Worm (Caenorhabditis elegans): ENCODE data around the gene ntl-3.
A peak's percentile ranks its signal among the peaks of the same experiment; 100 is the strongest.

The ntl-3 gene

ce11 chrIII:11814653-11815052, 31.6 kb downstream of the ntl-3 start:
- no peak for TF ChIP-seq nfya-2 (GFP tag; IDR thresholded peaks at IDR 0.05)
- peak; percentile 7 for TF ChIP-seq lin-40 (tag; optimal IDR thresholded peaks at IDR 0.05)

DNA sequence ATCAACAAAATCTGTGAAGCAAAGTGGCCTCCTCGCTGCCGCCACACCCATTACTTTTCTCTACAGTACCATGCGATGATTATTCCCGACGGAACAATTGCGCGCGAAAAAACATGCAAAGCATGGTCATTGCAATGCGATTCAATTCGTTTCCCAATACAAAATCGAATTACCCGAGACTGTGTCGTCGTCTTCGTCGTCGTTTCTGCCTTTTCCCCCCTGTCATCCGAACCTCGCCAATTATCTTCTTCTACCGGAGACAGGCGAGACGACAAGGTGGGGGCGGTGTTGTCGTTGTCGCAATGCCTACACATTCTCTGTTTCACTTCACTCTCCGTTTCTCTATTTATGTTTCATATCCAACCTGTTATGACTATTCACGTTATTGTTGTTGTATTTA, 34.4 kb downstream of the ntl-3 start:
- TF ChIP-seq madf-3 (GFP tag; IDR thresholded peaks at IDR 0.05) (no peak), zfh-2 (GFP tag; conservative IDR thresholded peaks at IDR 0.05) (0 out of 2 replicates have a peak, but pooled peaks have one; percentile 7)

DNA sequence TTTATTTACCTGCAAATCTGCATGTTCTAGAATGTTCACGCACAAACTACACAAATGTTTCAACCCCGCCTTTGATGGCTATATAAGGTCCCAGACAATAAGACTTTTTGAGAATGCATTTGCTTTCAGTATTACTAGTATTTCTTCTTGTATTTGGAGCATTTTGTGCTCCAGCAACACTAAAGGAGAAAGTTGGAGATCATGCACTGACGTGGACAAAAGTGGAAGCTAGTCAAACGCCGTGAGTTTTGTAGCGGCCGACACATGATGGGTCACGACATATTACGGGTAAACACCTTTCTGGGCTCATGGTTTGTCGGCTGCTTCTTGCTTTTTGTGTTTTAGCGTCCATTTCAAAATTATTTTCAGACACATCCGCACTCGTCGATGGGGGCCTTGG, 35.8 kb downstream of the ntl-3 start, which contains the start of gene C18D11.6:
C18D11.6 (plus strand) TSS at position 110 of the 400 bp plus-strand sequence.
- TF ChIP-seq cebp-1 (GFP tag; IDR thresholded peaks at IDR 0.05): no peak
- TF ChIP-seq cebp-1 (tag; optimal IDR thresholded peaks at IDR 0.05): no peak
- no peak for TF ChIP-seq ceh-58 (GFP tag; IDR thresholded peaks at IDR 0.05)
- TF ChIP-seq hmg-1.2 (GFP tag; IDR thresholded peaks at IDR 0.05): no peak
- no peak for TF ChIP-seq ccch-3 (GFP tag; optimal IDR thresholded peaks at IDR 0.05)
- TF ChIP-seq dox-1 (GFP tag; IDR thresholded peaks at IDR 0.05): no peak

ce11 chrIII:11808818-11809217, 37.4 kb downstream of the ntl-3 start, which contains the start of gene C18D11.9:
TSS of gene C18D11.9 (plus strand) at chrIII:11809118.
- TF ChIP-seq hrde-1 (tag; optimal IDR thresholded peaks at IDR 0.05; ENCODE audit: borderline replicate concordance) (no peak), lin-40 (tag; optimal IDR thresholded peaks at IDR 0.05) (no peak), ceh-100 (GFP tag; IDR thresholded peaks at IDR 0.05) (no peak), hlh-26 (GFP tag; conservative IDR thresholded peaks at IDR 0.05) (no peak), egl-18 (GFP tag; IDR thresholded peaks at IDR 0.05) (no peak), rcor-1 (GFP tag; IDR thresholded peaks at IDR 0.05) (no peak), him-1 (tag; optimal IDR thresholded peaks at IDR 0.05) (no peak), F22D6.2 (tag; optimal IDR thresholded peaks at IDR 0.05) (no peak), ekl-4 (GFP tag; IDR thresholded peaks at IDR 0.05) (no peak), cebp-2 (GFP tag; IDR thresholded peaks at IDR 0.05) (no peak), ceh-91 (GFP tag; IDR thresholded peaks at IDR 0.05) (no peak), sea-2 (GFP tag; IDR thresholded peaks at IDR 0.05) (no peak), athp-1 (tag; optimal IDR thresholded peaks at IDR 0.05) (no peak), ztf-25 (GFP tag; IDR thresholded peaks at IDR 0.05) (no peak), lin-54 (GFP tag; optimal IDR thresholded peaks at IDR 0.05) (no peak), hsf-1 (GFP tag; IDR thresholded peaks at IDR 0.05) (no peak), aptf-2 (GFP tag; conservative IDR thresholded peaks at IDR 0.05) (no peak), nhr-90 (tag; optimal IDR thresholded peaks at IDR 0.05) (no peak)

DNA sequence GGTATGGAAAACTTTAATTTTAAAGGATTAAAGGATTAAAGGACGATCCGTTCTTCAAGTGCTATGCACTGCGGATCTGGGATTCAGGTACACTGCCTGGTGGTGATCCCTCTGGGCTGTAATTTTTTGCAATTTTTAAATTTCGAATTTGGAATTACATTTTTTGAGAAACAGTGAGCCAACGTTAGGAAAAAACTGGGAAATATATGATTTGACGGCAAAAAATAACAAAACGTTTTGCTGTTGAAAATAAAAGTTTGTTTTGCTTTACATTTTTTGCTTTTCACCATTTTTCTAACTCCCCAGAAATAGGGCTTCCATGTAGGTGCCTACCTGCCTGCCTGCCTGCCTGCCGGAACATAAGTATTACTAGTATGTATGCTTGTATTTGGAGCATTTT, 38.8 kb downstream of the ntl-3 start, which contains the start of gene C18D11.10:
C18D11.10 (plus strand) TSS at position 301 of the 400 bp plus-strand sequence.
- TF ChIP-seq ceh-79 (tag; optimal IDR thresholded peaks at IDR 0.05) (no peak), rcor-1 (GFP tag; IDR thresholded peaks at IDR 0.05) (no peak), atf-7 (tag; optimal IDR thresholded peaks at IDR 0.05) (no peak), egl-44 (GFP tag; IDR thresholded peaks at IDR 0.05) (no peak), ztf-25 (GFP tag; IDR thresholded peaks at IDR 0.05) (no peak), lsy-27 (tag; optimal IDR thresholded peaks at IDR 0.05; ENCODE audit: borderline replicate concordance, insufficient read depth) (no peak), cebp-1 (GFP tag; IDR thresholded peaks at IDR 0.05) (no peak), cebp-1 (tag; optimal IDR thresholded peaks at IDR 0.05) (no peak), F52B5.7 (tag; optimal IDR thresholded peaks at IDR 0.05) (no peak)

Measured in whole organism, young adult.